Fruit fly (Drosophila melanogaster): ENCODE measurements around the gene NP15.6.

Gene NP15.6

DNA sequence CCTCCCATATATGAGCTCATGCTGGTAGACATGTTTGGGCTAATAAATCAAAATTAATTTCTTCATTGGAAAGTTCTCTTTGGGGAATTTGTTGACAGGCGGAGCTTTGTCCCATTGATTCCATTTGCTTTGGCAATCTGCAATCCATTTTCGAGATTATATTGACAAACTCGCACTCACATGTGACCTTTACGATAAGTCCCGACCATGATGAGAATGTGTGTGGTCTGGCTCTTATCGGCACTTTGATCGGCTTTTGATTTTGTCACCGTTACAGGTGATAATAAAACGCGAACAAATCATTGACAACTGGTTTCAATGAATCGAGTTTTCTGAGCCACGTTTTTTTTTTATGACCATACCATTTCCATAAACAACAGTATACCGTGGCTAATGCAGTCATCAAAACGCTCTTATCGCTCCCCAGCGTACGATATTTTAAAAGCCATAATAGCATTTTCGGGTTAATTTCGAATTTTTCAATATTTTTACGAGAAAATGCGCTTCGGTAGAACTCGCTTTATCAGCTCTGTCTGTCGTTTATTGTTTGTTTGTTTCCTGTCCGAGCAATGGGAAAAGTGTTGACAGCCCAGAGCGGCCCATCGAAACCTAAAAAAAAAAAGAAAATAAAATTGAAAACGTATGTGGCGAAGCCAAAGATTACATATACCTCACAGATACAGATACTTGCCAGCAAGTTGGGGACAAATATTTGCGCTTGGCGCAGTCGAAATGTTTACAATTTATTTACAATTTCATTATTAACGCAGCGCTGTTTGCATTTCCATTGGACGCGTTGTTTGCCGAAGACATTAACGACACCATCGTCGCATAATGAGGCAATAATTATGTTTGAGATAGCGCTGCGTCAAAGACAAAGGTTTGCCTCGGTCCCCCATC is 29.5 kb upstream of the NP15.6 start (continued):
- no peak for TF ChIP-seq ftz-f1 (GFP tag; optimal IDR thresholded peaks at IDR 0.05)
- no peak for TF ChIP-seq CG6654 (GFP tag; optimal IDR thresholded peaks at IDR 0.05)
- TF ChIP-seq Spps (tag; optimal IDR thresholded peaks at IDR 0.05), result peak; percentile 57
- TF ChIP-seq Jarid2 (GFP tag; optimal IDR thresholded peaks at IDR 0.05), result no peak
- TF ChIP-seq CG15696 (tag; optimal IDR thresholded peaks at IDR 0.05), result peak; percentile 88
- TF ChIP-seq oc (tag; optimal IDR thresholded peaks at IDR 0.05), result peak; percentile 87
- no peak for TF ChIP-seq gt (GFP tag; IDR thresholded peaks at IDR 0.05)
- no peak for TF ChIP-seq CG4424 (GFP tag; optimal IDR thresholded peaks at IDR 0.05)
- no peak for TF ChIP-seq pan (optimal IDR thresholded peaks at IDR 0.05)
- no peak for TF ChIP-seq pan (GFP tag; optimal IDR thresholded peaks at IDR 0.05 in 1 of 2, IDR thresholded peaks at IDR 0.05 in 1 of 2)
- peak; percentile 42 for TF ChIP-seq shn (GFP tag; optimal IDR thresholded peaks at IDR 0.05)
- peak; percentile 93 for TF ChIP-seq CG11723 (GFP tag; optimal IDR thresholded peaks at IDR 0.05)
- TF ChIP-seq h (optimal IDR thresholded peaks at IDR 0.05), result no peak
- no peak for TF ChIP-seq sc (optimal IDR thresholded peaks at IDR 0.05)
- TF ChIP-seq sc (GFP tag; optimal IDR thresholded peaks at IDR 0.05), result peak; percentile 95
- TF ChIP-seq trem (tag; optimal IDR thresholded peaks at IDR 0.05), result peak; percentile 52
- TF ChIP-seq NK7.1 (GFP tag; optimal IDR thresholded peaks at IDR 0.05), result no peak
- TF ChIP-seq CTCF (GFP tag; optimal IDR thresholded peaks at IDR 0.05), result peak; percentile 45
- TF ChIP-seq gce (GFP tag; IDR thresholded peaks at IDR 0.05), result peak; percentile 64; the same call in 1 of the 3 replicates
- TF ChIP-seq CG4404 (GFP tag; IDR thresholded peaks at IDR 0.05), result no peak
- TF ChIP-seq pb (GFP tag; optimal IDR thresholded peaks at IDR 0.05), result no peak
- peak; percentile 62 for TF ChIP-seq dmrt99B (tag; optimal IDR thresholded peaks at IDR 0.05)
- peak; percentile 39 for TF ChIP-seq CG12104 (GFP tag; optimal IDR thresholded peaks at IDR 0.05)
- TF ChIP-seq row (GFP tag; IDR thresholded peaks at IDR 0.05), result no peak
- no peak for TF ChIP-seq CG1792 (GFP tag; optimal IDR thresholded peaks at IDR 0.05)
- peak; percentile 84 for TF ChIP-seq so (GFP tag; IDR thresholded peaks at IDR 0.05)
- peak; percentile 95 for TF ChIP-seq CG2875 (GFP tag; optimal IDR thresholded peaks at IDR 0.05)
- TF ChIP-seq tin (GFP tag; optimal IDR thresholded peaks at IDR 0.05), result no peak
- 0 out of 2 replicates have a peak, but pooled peaks have one; percentile 27 for TF ChIP-seq Rx (GFP tag; IDR thresholded peaks at IDR 0.05)
- no peak for TF ChIP-seq CG4820 (GFP tag; optimal IDR thresholded peaks at IDR 0.05)
- TF ChIP-seq danr (GFP tag; IDR thresholded peaks at IDR 0.05), result peak; percentile 5; the same call in 1 of the 2 replicates
- TF ChIP-seq CG2712 (tag; optimal IDR thresholded peaks at IDR 0.05), result peak; percentile 39
- peak; percentile 70 for TF ChIP-seq CG2678 (tag; optimal IDR thresholded peaks at IDR 0.05)
- peak; percentile 54; the same call in 2 of the 3 replicates for TF ChIP-seq ken (GFP tag; IDR thresholded peaks at IDR 0.05)
- no peak for TF ChIP-seq CG34224 (GFP tag; IDR thresholded peaks at IDR 0.05; ENCODE audit: partially characterized antibody)
- no peak for TF ChIP-seq ham (GFP tag; IDR thresholded peaks at IDR 0.05)
- TF ChIP-seq croc (GFP tag; conservative IDR thresholded peaks at IDR 0.05), result no peak; the same call in 2 of the 3 replicates
- peak; percentile 30 for TF ChIP-seq Fer1 (GFP tag; optimal IDR thresholded peaks at IDR 0.05)
- TF ChIP-seq sug (tag; optimal IDR thresholded peaks at IDR 0.05), result peak; percentile 41
- peak; percentile 75 for TF ChIP-seq CG32767 (GFP tag; IDR thresholded peaks at IDR 0.05)
- TF ChIP-seq CG4328 (GFP tag; optimal IDR thresholded peaks at IDR 0.05), result no peak
- TF ChIP-seq CG7357 (GFP tag; IDR thresholded peaks at IDR 0.05), result no peak
- peak; percentile 56 for TF ChIP-seq Oli (tag; optimal IDR thresholded peaks at IDR 0.05)
- TF ChIP-seq crol (GFP tag; IDR thresholded peaks at IDR 0.05), result no peak
- TF ChIP-seq Dref (GFP tag; IDR thresholded peaks at IDR 0.05), result no peak
- TF ChIP-seq vvl (GFP tag; IDR thresholded peaks at IDR 0.05), result peak; percentile 14; the same call in 1 of the 2 replicates
- TF ChIP-seq CG1602 (GFP tag; optimal IDR thresholded peaks at IDR 0.05), result peak; percentile 56
- TF ChIP-seq cas (GFP tag; IDR thresholded peaks at IDR 0.05), result no peak
- peak; percentile 92 for TF ChIP-seq salm (tag; optimal IDR thresholded peaks at IDR 0.05)
- TF ChIP-seq CG2129 (GFP tag; IDR thresholded peaks at IDR 0.05; ENCODE audit: partially characterized antibody), result no peak
- peak; percentile 86 for TF ChIP-seq CG12299 (tag; optimal IDR thresholded peaks at IDR 0.05)

Measured in whole organism, embryonic.